Worm (Caenorhabditis elegans) whole organism, L3 larva: Measurements from ENCODE around the gene R04F11.2.
A peak's percentile ranks its signal among the peaks of the same experiment; 100 is the strongest.

Source experiments
- R02D3.7 ChIP-seq: fragments of 150-350 bp; optimal IDR thresholded peaks from 2 replicates; lab custom pipeline; 2014; ENCODE audit warnings: missing biosample characterization, missing genetic modification characterization
- ZK546.5 ChIP-seq: sonication (generic microtip); optimal IDR thresholded peaks from 2 replicates; lab custom pipeline; 2017; ENCODE audit warnings: missing biosample characterization, missing genetic modification characterization
- aly-2 ChIP-seq: fragments of 150-350 bp; optimal IDR thresholded peaks from 2 replicates; lab custom pipeline; 2014; ENCODE audit warnings: missing biosample characterization, missing genetic modification characterization
- ama-1 ChIP-seq: fragments of 150-350 bp; optimal IDR thresholded peaks from 2 replicates; lab custom pipeline; 2018
- ceh-16 ChIP-seq: sonication (generic microtip); optimal IDR thresholded peaks from 2 replicates; lab custom pipeline; 2017; ENCODE audit warnings: missing biosample characterization, missing genetic modification characterization
- ceh-28 ChIP-seq: fragments of 150-350 bp; optimal IDR thresholded peaks from 2 replicates; lab custom pipeline; 2014; ENCODE audit warnings: missing biosample characterization, missing genetic modification reagents, missing genetic modification characterization
- ceh-82 ChIP-seq: fragments of 150-350 bp; optimal IDR thresholded peaks from 2 replicates; lab custom pipeline; 2014; ENCODE audit warnings: missing biosample characterization, missing genetic modification characterization
- ceh-9 ChIP-seq: sonication (generic microtip); optimal IDR thresholded peaks from 2 replicates; lab custom pipeline; 2018; ENCODE audit warnings: missing biosample characterization, missing genetic modification characterization
- daf-12 ChIP-seq: fragments of 150-350 bp; optimal IDR thresholded peaks from 2 replicates; lab custom pipeline; 2014; ENCODE audit warnings: missing biosample characterization, missing genetic modification reagents, missing genetic modification characterization
- egl-27 ChIP-seq: sonication (generic microtip); optimal IDR thresholded peaks from 4 replicates; lab custom pipeline; 2017; ENCODE audit warnings: missing biosample characterization, missing genetic modification reagents, missing genetic modification characterization
- egl-5 ChIP-seq: fragments of 150-350 bp; optimal IDR thresholded peaks from 2 replicates; lab custom pipeline; 2017; ENCODE audit warnings: missing biosample characterization, missing genetic modification reagents, missing genetic modification characterization, inconsistent platforms
- elt-1 ChIP-seq: fragments of 150-350 bp; optimal IDR thresholded peaks from 2 replicates; lab custom pipeline; 2014; ENCODE audit warnings: missing biosample characterization, missing genetic modification characterization
- elt-2 ChIP-seq: sonication (generic microtip); optimal IDR thresholded peaks from 2 replicates; lab custom pipeline; 2016; ENCODE audit warnings: missing genetic modification reagents, mild to moderate bottlenecking, missing genetic modification characterization, missing compliant biosample characterization
- elt-3 ChIP-seq, 3 experiments: fragments of 150-350 bp in 1 of 3; sonication (generic microtip) in 2 of 3; optimal IDR thresholded peaks; 2 replicates in 2 of 3; 4 replicates in 1 of 3; lab custom pipeline; 2014 to 2017; ENCODE audit warnings: missing biosample characterization in 3 of 3, missing genetic modification characterization in 3 of 3
- eor-1 ChIP-seq, 2 experiments: fragments of 150-350 bp; optimal IDR thresholded peaks; 2 replicates each; lab custom pipeline; 2014 to 2018; ENCODE audit warnings: missing biosample characterization in 2 of 2, missing genetic modification characterization in 2 of 2
- fkh-10 ChIP-seq: sonication (generic microtip); optimal IDR thresholded peaks from 2 replicates; lab custom pipeline; 2017; ENCODE audit warnings: missing biosample characterization, missing genetic modification reagents, missing genetic modification characterization
- fkh-2 ChIP-seq: fragments of 150-350 bp; optimal IDR thresholded peaks from 2 replicates; lab custom pipeline; 2014; ENCODE audit warnings: missing biosample characterization, missing genetic modification reagents, missing genetic modification characterization
- fos-1 ChIP-seq: fragments of 150-350 bp; optimal IDR thresholded peaks from 2 replicates; lab custom pipeline; 2014; ENCODE audit warnings: missing biosample characterization, missing genetic modification characterization
- hmg-11 ChIP-seq: sonication (generic microtip); optimal IDR thresholded peaks from 2 replicates; lab custom pipeline; 2016; ENCODE audit warnings: missing genetic modification characterization, missing compliant biosample characterization
- jun-1 ChIP-seq: fragments of 150-350 bp; optimal IDR thresholded peaks from 2 replicates; lab custom pipeline; 2014; ENCODE audit warnings: missing biosample characterization, missing genetic modification reagents, missing genetic modification characterization
- lin-15B ChIP-seq: fragments of 150-350 bp; optimal IDR thresholded peaks from 2 replicates; lab custom pipeline; 2014; ENCODE audit warnings: missing biosample characterization, missing genetic modification characterization
- lin-39 ChIP-seq: fragments of 150-350 bp; optimal IDR thresholded peaks from 2 replicates; lab custom pipeline; 2018; ENCODE audit warnings: missing biosample characterization, missing genetic modification reagents, missing genetic modification characterization
- lsy-12 ChIP-seq: sonication (generic microtip); optimal IDR thresholded peaks from 2 replicates; lab custom pipeline; 2016; ENCODE audit warnings: mild to moderate bottlenecking, missing genetic modification characterization, missing compliant biosample characterization
- mdl-1 ChIP-seq: fragments of 150-350 bp; optimal IDR thresholded peaks from 2 replicates; lab custom pipeline; 2014; ENCODE audit warnings: missing biosample characterization, missing genetic modification characterization
- mml-1 ChIP-seq: fragments of 150-350 bp; sonication (generic microtip); optimal IDR thresholded peaks from 3 replicates; lab custom pipeline; 2014; ENCODE audit warnings: missing biosample characterization, missing genetic modification characterization
- nfya-1 ChIP-seq: sonication (generic microtip); optimal IDR thresholded peaks from 2 replicates; lab custom pipeline; 2017; ENCODE audit warnings: missing genetic modification characterization, mild to moderate bottlenecking, missing compliant biosample characterization, antibody characterized with exemption, moderate library complexity; ENCODE audit not compliant: insufficient read depth
- nhr-11 ChIP-seq: fragments of 150-350 bp; optimal IDR thresholded peaks from 2 replicates; lab custom pipeline; 2014; ENCODE audit warnings: missing biosample characterization, missing genetic modification characterization
- nhr-12 ChIP-seq: fragments of 150-350 bp; optimal IDR thresholded peaks from 2 replicates; lab custom pipeline; 2014; ENCODE audit warnings: missing biosample characterization, missing genetic modification characterization
- nhr-23 ChIP-seq: fragments of 150-350 bp; optimal IDR thresholded peaks from 2 replicates; lab custom pipeline; 2014; ENCODE audit warnings: missing biosample characterization, missing genetic modification reagents, missing genetic modification characterization
- nhr-237 ChIP-seq: fragments of 150-350 bp; optimal IDR thresholded peaks from 2 replicates; lab custom pipeline; 2014; ENCODE audit warnings: missing biosample characterization, missing genetic modification characterization
- nhr-25 ChIP-seq: sonication (generic microtip); optimal IDR thresholded peaks from 2 replicates; lab custom pipeline; 2017; ENCODE audit warnings: missing biosample characterization, missing genetic modification characterization
- nhr-28 ChIP-seq: fragments of 150-350 bp; optimal IDR thresholded peaks from 2 replicates; lab custom pipeline; 2014; ENCODE audit warnings: missing biosample characterization, missing genetic modification characterization
- nhr-43 ChIP-seq: sonication (generic microtip); optimal IDR thresholded peaks from 2 replicates; lab custom pipeline; 2016; ENCODE audit warnings: mild to moderate bottlenecking, missing genetic modification characterization, missing compliant biosample characterization; ENCODE audit not compliant: poor library complexity, severe bottlenecking
- nhr-67 ChIP-seq: fragments of 150-350 bp; optimal IDR thresholded peaks from 2 replicates; lab custom pipeline; 2014; ENCODE audit warnings: missing biosample characterization, missing genetic modification characterization
- nhr-76 ChIP-seq: fragments of 150-350 bp; sonication (generic microtip); optimal IDR thresholded peaks from 5 replicates; lab custom pipeline; 2014; ENCODE audit warnings: missing biosample characterization, missing genetic modification characterization
- nhr-77 ChIP-seq: fragments of 150-350 bp; optimal IDR thresholded peaks from 2 replicates; lab custom pipeline; 2014; ENCODE audit warnings: missing biosample characterization, missing genetic modification characterization
- pha-4 ChIP-seq: fragments of 150-350 bp; optimal IDR thresholded peaks from 2 replicates; lab custom pipeline; 2014; ENCODE audit warnings: missing biosample characterization, missing genetic modification reagents, missing genetic modification characterization
- pqm-1 ChIP-seq: fragments of 150-350 bp; optimal IDR thresholded peaks from 2 replicates; lab custom pipeline; 2017; ENCODE audit warnings: missing biosample characterization, missing genetic modification characterization, inconsistent platforms
- sea-2 ChIP-seq: fragments of 150-350 bp; sonication (generic microtip); optimal IDR thresholded peaks from 4 replicates; lab custom pipeline; 2014; ENCODE audit warnings: missing biosample characterization, missing genetic modification reagents, missing genetic modification characterization
- skn-1 ChIP-seq: fragments of 150-350 bp; optimal IDR thresholded peaks from 2 replicates; lab custom pipeline; 2014; ENCODE audit warnings: missing biosample characterization, missing genetic modification characterization
- snpc-4 ChIP-seq: fragments of 150-350 bp; optimal IDR thresholded peaks from 2 replicates; lab custom pipeline; 2014; ENCODE audit warnings: missing biosample characterization, missing genetic modification characterization
- tbx-2 ChIP-seq: sonication (generic microtip); optimal IDR thresholded peaks from 2 replicates; lab custom pipeline; 2016; ENCODE audit warnings: mild to moderate bottlenecking, missing genetic modification characterization, missing compliant biosample characterization
- unc-39 ChIP-seq: sonication (generic microtip); optimal IDR thresholded peaks from 4 replicates; lab custom pipeline; 2017; ENCODE audit warnings: missing biosample characterization, missing genetic modification characterization
- unc-62 ChIP-seq: fragments of 150-350 bp; sonication (generic microtip); optimal IDR thresholded peaks from 4 replicates; lab custom pipeline; 2014; ENCODE audit warnings: missing biosample characterization, missing genetic modification reagents, missing genetic modification characterization
- zag-1 ChIP-seq: fragments of 150-350 bp; optimal IDR thresholded peaks from 2 replicates; lab custom pipeline; 2014; ENCODE audit warnings: missing biosample characterization, missing genetic modification characterization
- ztf-11 ChIP-seq: fragments of 150-350 bp; optimal IDR thresholded peaks from 2 replicates; lab custom pipeline; 2014; ENCODE audit warnings: missing biosample characterization, missing genetic modification characterization
- ztf-4 ChIP-seq: fragments of 150-350 bp; optimal IDR thresholded peaks from 2 replicates; lab custom pipeline; 2014; ENCODE audit warnings: missing biosample characterization, missing genetic modification characterization

R04F11.2 gene

DNA sequence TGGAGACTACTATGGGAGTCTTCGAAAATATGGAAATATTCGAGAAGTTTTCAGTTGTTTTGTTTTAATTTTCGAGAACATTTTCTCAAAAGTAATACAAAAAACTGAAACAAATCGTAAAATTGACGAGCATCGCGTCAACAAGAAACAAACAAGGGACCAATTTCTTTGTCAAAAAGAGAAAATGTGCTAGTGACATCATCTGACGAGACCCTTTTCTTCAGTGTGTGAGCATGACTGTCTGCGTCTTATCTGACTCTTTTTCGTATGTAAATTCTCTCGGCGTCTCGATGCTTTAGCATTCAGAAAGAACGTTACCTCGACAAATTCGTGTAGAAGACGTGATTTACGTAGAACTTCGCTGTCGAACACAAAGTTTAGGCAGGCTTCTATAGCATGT, 30.5 kb upstream of the R04F11.2 start:
- TF ChIP-seq ceh-9 (tag; lab: Kevin White, UChicago): no peak
- no peak for TF ChIP-seq elt-3 (tag; optimal IDR thresholded peaks at IDR 0.05; lab: Kevin White, UChicago)
- TF ChIP-seq lin-39 (tag; lab: Kevin White, UChicago): peak; percentile 42
- TF ChIP-seq aly-2: no peak
- no peak for TF ChIP-seq fos-1 (tag; lab: Kevin White, UChicago)
- TF ChIP-seq mdl-1 (tag; lab: Kevin White, UChicago): no peak
- peak; percentile 40 for TF ChIP-seq fkh-10
- peak; percentile 25 for TF ChIP-seq nfya-1

- TF ChIP-seq pha-4: peak; percentile 95
- no peak for TF ChIP-seq zag-1
- peak; percentile 0 for TF ChIP-seq elt-2 (tag; lab: Kevin White, UChicago)
Observed at ce11 chrV:12288577-12288976, 29.6 kb upstream of the R04F11.2 start, which contains the start of gene rskd-1. rskd-1 (minus strand) TSS chrV:12288615.

DNA sequence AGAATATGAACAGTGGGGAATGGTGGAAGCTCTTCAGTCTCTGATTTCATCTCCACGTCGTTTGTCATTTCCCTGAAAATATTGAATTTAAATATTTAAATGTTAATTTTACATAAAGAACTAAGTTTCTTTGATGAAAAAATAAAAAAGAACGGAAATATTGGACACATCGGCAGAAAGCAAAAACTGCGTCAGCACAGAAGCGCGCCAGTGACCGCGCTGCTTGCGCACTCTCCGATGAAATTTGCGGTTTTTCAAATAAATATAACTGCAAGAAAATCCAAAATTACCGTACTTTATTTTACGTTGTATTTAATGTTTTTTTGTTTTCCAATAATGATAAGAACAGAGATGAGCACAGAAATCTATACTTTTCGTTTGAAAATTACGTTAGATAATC, 26.6 kb upstream of the R04F11.2 start, which contains the start of the genes srpa-68 and srh-16:
srpa-68 (minus strand) TSS at position 72 of the 400 bp plus-strand sequence.
srh-16 (plus strand) TSS at position 275 of the 400 bp plus-strand sequence.
- TF ChIP-seq aly-2: peak; percentile 4
- TF ChIP-seq elt-2 (tag; lab: Kevin White, UChicago): peak; percentile 61
- peak; percentile 65 for TF ChIP-seq skn-1 (tag; lab: Kevin White, UChicago)
- peak; percentile 11 for TF ChIP-seq zag-1
- peak; percentile 70 for TF ChIP-seq lin-39 (tag; lab: Kevin White, UChicago)
- peak; percentile 70 for TF ChIP-seq nhr-25 (tag; lab: Kevin White, UChicago)
- no peak for TF ChIP-seq egl-27
- TF ChIP-seq daf-12 (tag; lab: Kevin White, UChicago): no peak
- TF ChIP-seq ceh-82: peak; percentile 49
- peak; percentile 80 for TF ChIP-seq nhr-43
- TF ChIP-seq sea-2 (GFP tag; lab: Kevin White, UChicago): no peak
- TF ChIP-seq elt-3 (tag; optimal IDR thresholded peaks at IDR 0.05; lab: Kevin White, UChicago): no peak
- no peak for TF ChIP-seq eor-1 (tag; optimal IDR thresholded peaks at IDR 0.05; lab: Kevin White, UChicago)
- TF ChIP-seq nhr-23 (tag; lab: Kevin White, UChicago): peak; percentile 87
- no peak for TF ChIP-seq nhr-67 (tag; lab: Kevin White, UChicago)
- peak; percentile 6 for TF ChIP-seq ztf-4
- peak; percentile 52 for TF ChIP-seq nhr-77 (tag; lab: Kevin White, UChicago)
- no peak for TF ChIP-seq ceh-9 (tag; lab: Kevin White, UChicago)
- peak; percentile 58 for TF ChIP-seq egl-5 (tag; lab: Kevin White, UChicago)
- TF ChIP-seq ceh-28 (tag; lab: Kevin White, UChicago): peak; percentile 63
- TF ChIP-seq R02D3.7 (tag; lab: Kevin White, UChicago): peak; percentile 86
- TF ChIP-seq ama-1 (lab: Kevin White, UChicago): peak; percentile 35
- TF ChIP-seq elt-1: peak; percentile 41
- no peak for TF ChIP-seq nhr-237 (tag; lab: Kevin White, UChicago)
- no peak for TF ChIP-seq unc-62 (GFP tag; lab: Kevin White, UChicago)
- peak; percentile 89 for TF ChIP-seq nfya-1
- no peak for TF ChIP-seq nhr-76
- TF ChIP-seq pha-4: peak; percentile 92
- TF ChIP-seq unc-39 (tag; lab: Kevin White, UChicago): no peak
- TF ChIP-seq jun-1 (tag; lab: Kevin White, UChicago): peak; percentile 74
- TF ChIP-seq lin-15B (tag; lab: Kevin White, UChicago): peak; percentile 85
- peak; percentile 93 for TF ChIP-seq hmg-11 (tag; lab: Kevin White, UChicago)
- TF ChIP-seq fos-1 (tag; lab: Kevin White, UChicago): no peak
- TF ChIP-seq fkh-10: peak; percentile 21
- TF ChIP-seq nhr-28 (tag; lab: Kevin White, UChicago): no peak
- no peak for TF ChIP-seq ztf-11 (tag; lab: Kevin White, UChicago)
- TF ChIP-seq ZK546.5 (tag; lab: Kevin White, UChicago): peak; percentile 1
- TF ChIP-seq nhr-12 (tag; lab: Kevin White, UChicago): no peak
- peak; percentile 37 for TF ChIP-seq pqm-1
- no peak for TF ChIP-seq mml-1 (tag; lab: Kevin White, UChicago)
- peak; percentile 87 for TF ChIP-seq snpc-4 (tag; lab: Kevin White, UChicago)
- TF ChIP-seq ceh-16: no peak
- TF ChIP-seq lsy-12 (tag; lab: Kevin White, UChicago): peak; percentile 79
- TF ChIP-seq nhr-11: peak; percentile 56
- TF ChIP-seq fkh-2 (tag; lab: Kevin White, UChicago): no peak
- TF ChIP-seq mdl-1 (tag; lab: Kevin White, UChicago): peak; percentile 5
- TF ChIP-seq tbx-2 (tag; lab: Kevin White, UChicago): peak; percentile 87
